Worm (Caenorhabditis elegans): ENCODE data around the gene F01D4.8.

DNA sequence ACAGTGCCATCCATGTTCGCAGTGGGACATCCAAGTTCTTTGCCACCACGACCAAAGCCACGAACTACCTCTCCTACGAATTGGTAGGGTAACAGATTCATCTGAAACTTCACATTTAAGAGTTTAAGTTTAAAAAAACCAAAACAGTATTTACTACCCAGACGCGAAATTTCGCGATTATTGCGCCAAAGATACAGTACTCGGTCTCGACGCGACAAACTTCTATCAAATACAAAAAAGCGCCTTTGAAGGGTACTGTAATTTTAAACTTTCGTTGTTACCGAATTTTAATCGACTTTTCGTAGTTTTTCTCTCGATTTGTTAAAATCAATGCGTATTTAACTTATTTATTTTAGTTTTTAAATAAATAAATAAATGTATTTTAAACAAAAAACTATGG is 43.5 kb downstream of the F01D4.8 start, which contains the start of gene rfk-1:
- TF ChIP-seq sea-1 (GFP tag; conservative IDR thresholded peaks at IDR 0.05) = no peak
- TF ChIP-seq hmbx-1 (tag; optimal IDR thresholded peaks at IDR 0.05) = no peak
- TF ChIP-seq ceh-36 (tag; optimal IDR thresholded peaks at IDR 0.05) = no peak
- no peak for TF ChIP-seq ama-1 (optimal IDR thresholded peaks at IDR 0.05)
- no peak for TF ChIP-seq scrt-1 (GFP tag; IDR thresholded peaks at IDR 0.05)
- TF ChIP-seq B0310.2 (tag; optimal IDR thresholded peaks at IDR 0.05) = no peak
- TF ChIP-seq flt-1 (GFP tag; IDR thresholded peaks at IDR 0.05) = no peak
- no peak for TF ChIP-seq tra-4 (tag; optimal IDR thresholded peaks at IDR 0.05)
- no peak for TF ChIP-seq hnd-1 (tag; optimal IDR thresholded peaks at IDR 0.05)
- TF ChIP-seq ets-7 (tag; optimal IDR thresholded peaks at IDR 0.05) = no peak
- no peak for TF ChIP-seq tbx-11 (GFP tag; IDR thresholded peaks at IDR 0.05)
- TF ChIP-seq hmg-4 (GFP tag; optimal IDR thresholded peaks at IDR 0.05) = no peak
- TF ChIP-seq ceh-13 (GFP tag; optimal IDR thresholded peaks at IDR 0.05) = no peak
